Fruit fly (Drosophila melanogaster) whole organism, embryonic: Measurements from ENCODE around the gene CG5096.
A peak's percentile ranks its signal among the peaks of the same experiment; 100 is the strongest.

Experiments used
- Antp ChIP-seq: fragments of 200-800 bp; sonication (Bioruptor generic); optimal IDR thresholded peaks from 3 replicates; lab custom pipeline; 2016; ENCODE audit warnings: missing biosample characterization, missing genetic modification characterization
- BEAF-32 ChIP-seq: fragments of 200-800 bp; sonication (Bioruptor generic); optimal IDR thresholded peaks from 3 replicates; lab custom pipeline; 2017; ENCODE audit warnings: missing biosample characterization, missing genetic modification characterization, mild to moderate bottlenecking, moderate library complexity, missing genetic modification reagents
- CG1024 ChIP-seq: fragments of 200-800 bp; sonication (Bioruptor generic); IDR thresholded peaks from 2 replicates; pipeline ENCODE4 v1.3.6; 2022; ENCODE audit warnings: missing biosample characterization, missing genetic modification characterization
- CG11093 ChIP-seq: fragments of 200-800 bp; sonication (Bioruptor generic); IDR thresholded peaks from 3 replicates; pipeline ENCODE4 v1.3.6; 2022; ENCODE audit warnings: missing biosample characterization, missing genetic modification characterization
- CG11723 ChIP-seq: fragments of 200-800 bp; sonication (Bioruptor generic); optimal IDR thresholded peaks from 2 replicates; lab custom pipeline; 2017; ENCODE audit warnings: missing biosample characterization, mild to moderate bottlenecking, missing genetic modification characterization
- CG12659 ChIP-seq: fragments of 200-800 bp; sonication (Bioruptor generic); optimal IDR thresholded peaks from 3 replicates; lab custom pipeline; 2017; ENCODE audit warnings: mild to moderate bottlenecking, missing biosample characterization, missing genetic modification reagents, missing genetic modification characterization
- CG13424 ChIP-seq: fragments of 200-800 bp; sonication (Bioruptor generic); optimal IDR thresholded peaks from 2 replicates; lab custom pipeline; 2019; ENCODE audit warnings: missing biosample characterization, mild to moderate bottlenecking, missing genetic modification characterization, moderate library complexity
- CG15269 ChIP-seq: fragments of 200-800 bp; sonication (Bioruptor generic); optimal IDR thresholded peaks from 2 replicates; lab custom pipeline; 2018; ENCODE audit warnings: missing biosample characterization, mild to moderate bottlenecking, missing genetic modification characterization, moderate library complexity
- CG15514 ChIP-seq: fragments of 200-800 bp; sonication (Bioruptor generic); optimal IDR thresholded peaks from 3 replicates; lab custom pipeline; 2017; ENCODE audit warnings: missing biosample characterization, missing genetic modification characterization, mild to moderate bottlenecking, moderate library complexity, missing genetic modification reagents
- CG16813 ChIP-seq: fragments of 200-800 bp; sonication (Bioruptor generic); IDR thresholded peaks from 3 replicates; pipeline ENCODE4 v1.3.6; 2022; ENCODE audit warnings: missing biosample characterization, missing genetic modification characterization; ENCODE audit not compliant: partially characterized antibody
- CG31388 ChIP-seq: fragments of 200-800 bp; sonication (Bioruptor generic); optimal IDR thresholded peaks from 2 replicates; lab custom pipeline; 2016; ENCODE audit warnings: missing biosample characterization, missing genetic modification characterization
- CG6254 ChIP-seq: fragments of 200-800 bp; sonication (Bioruptor generic); optimal IDR thresholded peaks from 3 replicates; lab custom pipeline; 2017; ENCODE audit warnings: mild to moderate bottlenecking, missing biosample characterization, missing genetic modification reagents, missing genetic modification characterization
- CG6272 ChIP-seq: fragments of 200-800 bp; sonication (Bioruptor generic); IDR thresholded peaks from 2 replicates; pipeline ENCODE4 v1.3.6; 2022; ENCODE audit warnings: missing biosample characterization, missing genetic modification characterization
- CG7372 ChIP-seq: fragments of 200-800 bp; sonication (Bioruptor generic); IDR thresholded peaks from 2 replicates; pipeline ENCODE4 v1.3.6; 2022; ENCODE audit warnings: missing biosample characterization, missing genetic modification characterization
- CG7839 ChIP-seq: fragments of 200-800 bp; sonication (Bioruptor generic); optimal IDR thresholded peaks from 3 replicates; lab custom pipeline; 2018; ENCODE audit warnings: missing biosample characterization, mild to moderate bottlenecking, missing genetic modification characterization, moderate library complexity
- CG7963 ChIP-seq: fragments of 200-800 bp; sonication (Bioruptor generic); IDR thresholded peaks from 3 replicates; pipeline ENCODE4 v1.3.6; 2022; ENCODE audit warnings: missing biosample characterization, missing genetic modification characterization; ENCODE audit not compliant: partially characterized antibody
- CG9437 ChIP-seq: fragments of 200-800 bp; sonication (Bioruptor generic); optimal IDR thresholded peaks from 2 replicates; lab custom pipeline; 2018; ENCODE audit warnings: missing biosample characterization, mild to moderate bottlenecking, missing genetic modification characterization
- Dek ChIP-seq: fragments of 200-800 bp; sonication (Bioruptor generic); optimal IDR thresholded peaks from 3 replicates; lab custom pipeline; 2019; ENCODE audit warnings: missing biosample characterization, mild to moderate bottlenecking, missing genetic modification characterization, moderate library complexity
- Dip3 ChIP-seq: fragments of 200-800 bp; sonication (Bioruptor generic); optimal IDR thresholded peaks from 3 replicates; lab custom pipeline; 2016; ENCODE audit warnings: missing biosample characterization, missing genetic modification characterization
- Fer1 ChIP-seq: fragments of 200-800 bp; sonication (Bioruptor generic); optimal IDR thresholded peaks from 2 replicates; lab custom pipeline; 2017; ENCODE audit warnings: missing biosample characterization, mild to moderate bottlenecking, missing genetic modification characterization
- Fer2 ChIP-seq: fragments of 200-800 bp; sonication (Bioruptor generic); optimal IDR thresholded peaks from 2 replicates; lab custom pipeline; 2018; ENCODE audit warnings: missing biosample characterization, mild to moderate bottlenecking, missing genetic modification characterization, moderate library complexity
- NC2β ChIP-seq: fragments of 200-800 bp; sonication (Bioruptor generic); optimal IDR thresholded peaks from 2 replicates; lab custom pipeline; 2016; ENCODE audit warnings: missing biosample characterization, missing genetic modification characterization
- PHDP ChIP-seq: fragments of 200-800 bp; sonication (Bioruptor generic); optimal IDR thresholded peaks from 3 replicates; lab custom pipeline; 2018; ENCODE audit warnings: missing biosample characterization, mild to moderate bottlenecking, missing genetic modification characterization, moderate library complexity
- Ptx1 ChIP-seq: fragments of 200-800 bp; sonication (Bioruptor generic); IDR thresholded peaks from 2 replicates; pipeline ENCODE4 v1.3.6; 2022; ENCODE audit warnings: missing biosample characterization, missing genetic modification characterization
- Ssrp ChIP-seq: fragments of 200-800 bp; sonication (Bioruptor generic); optimal IDR thresholded peaks from 2 replicates; lab custom pipeline; 2018; ENCODE audit warnings: missing biosample characterization, mild to moderate bottlenecking, missing genetic modification characterization, moderate library complexity
- YL-1 ChIP-seq: fragments of 200-800 bp; sonication (Bioruptor generic); optimal IDR thresholded peaks from 3 replicates; lab custom pipeline; 2017; ENCODE audit warnings: missing biosample characterization, mild to moderate bottlenecking, missing genetic modification characterization
- bbx ChIP-seq: fragments of 200-800 bp; sonication (Bioruptor generic); IDR thresholded peaks from 2 replicates; pipeline ENCODE4 v1.3.6; 2022; ENCODE audit warnings: missing biosample characterization, missing genetic modification characterization; ENCODE audit not compliant: partially characterized antibody
- bcd ChIP-seq: fragments of 200-800 bp; sonication (Bioruptor generic); optimal IDR thresholded peaks from 2 replicates; lab custom pipeline; 2017; ENCODE audit warnings: missing biosample characterization, mild to moderate bottlenecking, missing genetic modification characterization
- dan ChIP-seq: fragments of 200-800 bp; sonication (Bioruptor generic); IDR thresholded peaks from 2 replicates; pipeline ENCODE4 v1.3.6; 2022; ENCODE audit warnings: missing biosample characterization, missing genetic modification characterization
- dimm ChIP-seq: fragments of 200-800 bp; sonication (Bioruptor generic); IDR thresholded peaks from 2 replicates; pipeline ENCODE4 v1.3.6; 2022; ENCODE audit warnings: missing biosample characterization, missing genetic modification characterization
- en ChIP-seq: fragments of 200-800 bp; sonication (Bioruptor generic); optimal IDR thresholded peaks from 2 replicates; lab custom pipeline; 2016; ENCODE audit warnings: missing biosample characterization, missing genetic modification characterization
- fu2 ChIP-seq: fragments of 200-800 bp; sonication (Bioruptor generic); optimal IDR thresholded peaks from 2 replicates; lab custom pipeline; 2016; ENCODE audit warnings: missing biosample characterization, missing genetic modification characterization
- gfzf ChIP-seq: fragments of 200-800 bp; sonication (Bioruptor generic); optimal IDR thresholded peaks from 2 replicates; lab custom pipeline; 2016; ENCODE audit warnings: missing biosample characterization, mild to moderate bottlenecking, missing genetic modification characterization, moderate library complexity
- gro ChIP-seq: fragments of 200-800 bp; sonication (Bioruptor generic); optimal IDR thresholded peaks from 2 replicates; lab custom pipeline; 2016; ENCODE audit warnings: missing biosample characterization, missing genetic modification characterization
- ham ChIP-seq: fragments of 200-800 bp; sonication (Bioruptor generic); IDR thresholded peaks from 2 replicates; pipeline ENCODE4 v1.3.6; 2022; ENCODE audit warnings: missing biosample characterization, missing genetic modification characterization
- hb ChIP-seq: fragments of 200-800 bp; sonication (Bioruptor generic); IDR thresholded peaks from 3 replicates; pipeline ENCODE4 v1.3.6; 2022; ENCODE audit warnings: missing biosample characterization, missing genetic modification characterization; ENCODE audit not compliant: partially characterized antibody
- ind ChIP-seq: fragments of 200-800 bp; sonication (Bioruptor generic); optimal IDR thresholded peaks from 3 replicates; lab custom pipeline; 2016; ENCODE audit warnings: missing biosample characterization, missing genetic modification characterization
- insv ChIP-seq, 2 experiments: fragments of 200-800 bp; sonication (Bioruptor generic); optimal IDR thresholded peaks; 3 replicates each; lab custom pipeline; 2016 to 2018; ENCODE audit warnings: missing biosample characterization in 2 of 2, missing genetic modification characterization in 2 of 2
- jumu ChIP-seq: fragments of 200-800 bp; sonication (Bioruptor generic); optimal IDR thresholded peaks from 3 replicates; lab custom pipeline; 2016; ENCODE audit warnings: missing biosample characterization, missing genetic modification characterization
- otp ChIP-seq: fragments of 200-800 bp; sonication (Bioruptor generic); IDR thresholded peaks from 3 replicates; pipeline ENCODE4, ENCODE4 v1.3.6; 2022; ENCODE audit warnings: missing biosample characterization, missing genetic modification characterization
- prd ChIP-seq, 3 experiments: fragments of >200 bp in 2 of 3; fragments of 200-800 bp in 1 of 3; sonication (Bioruptor generic) in 1 of 3; optimal IDR thresholded peaks in 2 of 3; IDR thresholded peaks in 1 of 3; 2 replicates in 2 of 3; 3 replicates in 1 of 3; pipeline versions ENCODE4 v1.3.6 to Lab custom; 2017 to 2022; ENCODE audit warnings: missing biosample characterization in 1 of 3, missing genetic modification characterization in 1 of 3
- pum ChIP-seq: fragments of 200-800 bp; sonication (Bioruptor generic); optimal IDR thresholded peaks from 2 replicates; lab custom pipeline; 2016; ENCODE audit warnings: missing biosample characterization, missing genetic modification characterization
- sc ChIP-seq, 3 experiments: fragments of >200 bp in 2 of 3; fragments of 200-800 bp in 1 of 3; sonication (Bioruptor generic) in 1 of 3; optimal IDR thresholded peaks; 2 replicates in 2 of 3; 3 replicates in 1 of 3; lab custom pipeline; 2017; ENCODE audit warnings: mild to moderate bottlenecking in 1 of 3, missing biosample characterization in 1 of 3, missing genetic modification characterization in 1 of 3, missing genetic modification reagents in 1 of 3
- sens ChIP-seq: fragments of 200-800 bp; sonication (Bioruptor generic); peaks from one replicate; lab custom pipeline; 2016; ENCODE audit warnings: missing biosample characterization, missing genetic modification characterization
- sima ChIP-seq: fragments of 200-800 bp; sonication (Bioruptor generic); optimal IDR thresholded peaks from 2 replicates; lab custom pipeline; 2016; ENCODE audit warnings: missing biosample characterization, missing genetic modification characterization
- slou ChIP-seq: fragments of 200-800 bp; sonication (Bioruptor generic); optimal IDR thresholded peaks from 3 replicates; lab custom pipeline; 2016; ENCODE audit warnings: missing biosample characterization, missing genetic modification characterization
- tgo ChIP-seq: fragments of 200-800 bp; sonication (Bioruptor generic); IDR thresholded peaks from 3 replicates; pipeline ENCODE4 v1.3.6; 2022; ENCODE audit warnings: missing biosample characterization, missing genetic modification characterization
- zfh1 ChIP-seq: fragments of 200-800 bp; sonication (Bioruptor generic); IDR thresholded peaks from 3 replicates; pipeline ENCODE4 v1.3.6; 2022; ENCODE audit warnings: missing biosample characterization, missing genetic modification characterization

Gene CG5096

dm6 chr2L:10430802-10431476, 48.9 kb downstream of the CG5096 start, which contains the start of the genes Bug22 and TfIIB (continued):
- peak; percentile 71 for TF ChIP-seq CG15514 (GFP tag; lab: Kevin White, UChicago)
- TF ChIP-seq otp (GFP tag; lab: Robert Waterston, UW): peak; percentile 78; the same call in 2 of the 3 replicates
- TF ChIP-seq Fer2 (tag; lab: Kevin White, UChicago): peak; percentile 28
- peak; percentile 61 for TF ChIP-seq jumu (GFP tag; lab: Kevin White, UChicago)
- peak; percentile 41; the same call in 1 of the 2 replicates for TF ChIP-seq CG6272
- TF ChIP-seq sima (GFP tag; lab: Kevin White, UChicago): no peak
- TF ChIP-seq prd (optimal IDR thresholded peaks at IDR 0.05; lab: Kevin White, UChicago): no peak
- peak; percentile 68; the same call in 2 of the 3 replicates for TF ChIP-seq prd (GFP tag; IDR thresholded peaks at IDR 0.05; lab: Robert Waterston, UW)
- peak; percentile 92 for TF ChIP-seq sens
- TF ChIP-seq CG13424 (tag; lab: Kevin White, UChicago): peak; percentile 74
- peak; percentile 74 for TF ChIP-seq ind (GFP tag; lab: Kevin White, UChicago)
- peak; percentile 78 for TF ChIP-seq zfh1 (GFP tag; lab: Robert Waterston, UW)
- peak; percentile 47 for TF ChIP-seq BEAF-32 (GFP tag; lab: Kevin White, UChicago)
- TF ChIP-seq gfzf (GFP tag; lab: Kevin White, UChicago): peak; percentile 15
- TF ChIP-seq dan (GFP tag; lab: Robert Waterston, UW): no peak
- TF ChIP-seq CG6254 (GFP tag; lab: Kevin White, UChicago): no peak
- TF ChIP-seq CG16813: 0 out of 3 replicates have a peak, but pooled peaks have one; percentile 36
- no peak for TF ChIP-seq en (GFP tag; lab: Kevin White, UChicago)
- peak; percentile 73 for TF ChIP-seq PHDP (tag; lab: Kevin White, UChicago)
- TF ChIP-seq CG7839 (tag; lab: Kevin White, UChicago): no peak
- 0 out of 2 replicates have a peak, but pooled peaks have one; percentile 15 for TF ChIP-seq bbx (GFP tag; lab: Robert Waterston, UW)
- peak; percentile 47 for TF ChIP-seq Fer1 (GFP tag; lab: Kevin White, UChicago)
- no peak for TF ChIP-seq CG7963 (GFP tag; lab: Robert Waterston, UW)
- TF ChIP-seq CG11723: peak; percentile 94
- TF ChIP-seq ham (GFP tag; lab: Robert Waterston, UW): no peak
- TF ChIP-seq insv (GFP tag; optimal IDR thresholded peaks at IDR 0.05; lab: Kevin White, UChicago): peak in 1 of 2 experiments; percentile 37
- peak; percentile 70 for TF ChIP-seq NC2β
- TF ChIP-seq CG11093 (GFP tag; lab: Robert Waterston, UW): peak; percentile 29; the same call in 1 of the 3 replicates
- no peak for TF ChIP-seq sc (optimal IDR thresholded peaks at IDR 0.05; lab: Kevin White, UChicago)
- TF ChIP-seq sc (GFP tag; optimal IDR thresholded peaks at IDR 0.05; lab: Kevin White, UChicago): no peak
- TF ChIP-seq tgo (GFP tag; lab: Robert Waterston, UW): peak; percentile 74
- TF ChIP-seq CG7372 (GFP tag; lab: Robert Waterston, UW): peak; percentile 17; the same call in 1 of the 2 replicates
- peak; percentile 70 for TF ChIP-seq Dip3 (GFP tag; lab: Kevin White, UChicago)
- peak; percentile 19 for TF ChIP-seq gro (GFP tag; lab: Kevin White, UChicago)
- TF ChIP-seq dimm (GFP tag; lab: Robert Waterston, UW): no peak
- TF ChIP-seq slou (GFP tag; lab: Kevin White, UChicago): peak; percentile 62
- peak; percentile 36 for TF ChIP-seq CG31388 (GFP tag; lab: Kevin White, UChicago)
- TF ChIP-seq fu2 (GFP tag; lab: Kevin White, UChicago): peak; percentile 34
- no peak for TF ChIP-seq hb (GFP tag; lab: Robert Waterston, UW)
- peak; percentile 46 for TF ChIP-seq pum
- peak; percentile 75 for TF ChIP-seq Ptx1 (GFP tag; lab: Robert Waterston, UW)
- no peak for TF ChIP-seq bcd (GFP tag; lab: Kevin White, UChicago)
- peak; percentile 73 for TF ChIP-seq CG1024 (GFP tag; lab: Robert Waterston, UW)
- TF ChIP-seq CG9437 (GFP tag; lab: Kevin White, UChicago): peak; percentile 34
- no peak for TF ChIP-seq CG15269 (tag; lab: Kevin White, UChicago)
- TF ChIP-seq YL-1: peak; percentile 34
- TF ChIP-seq Dek (tag; lab: Kevin White, UChicago): peak; percentile 76
- peak; percentile 71 for TF ChIP-seq Antp (GFP tag; lab: Kevin White, UChicago)
- TF ChIP-seq Ssrp (tag; lab: Kevin White, UChicago): peak; percentile 58
- peak; percentile 83 for TF ChIP-seq CG12659 (GFP tag; lab: Kevin White, UChicago)
